Fruit fly (Drosophila melanogaster) whole organism, prepupa: ENCODE data around the gene CG1750.

ENCODE experiments used
- CG4318 ChIP-seq: fragments of 200-800 bp; sonication (Bioruptor generic); optimal IDR thresholded peaks from 3 replicates; lab custom pipeline; 2017; ENCODE audit warnings: missing biosample characterization, mild to moderate bottlenecking, missing genetic modification characterization
- CG6854 ChIP-seq: fragments of 200-800 bp; sonication (Bioruptor generic); optimal IDR thresholded peaks from 2 replicates; lab custom pipeline; 2017; ENCODE audit warnings: missing biosample characterization, mild to moderate bottlenecking, missing genetic modification characterization
- Ets96B ChIP-seq: fragments of 200-800 bp; optimal IDR thresholded peaks from 2 replicates; lab custom pipeline; 2019; ENCODE audit warnings: missing biosample characterization, mild to moderate bottlenecking, missing genetic modification characterization, moderate library complexity
- eg ChIP-seq: fragments of 200-800 bp; sonication (Bioruptor generic); IDR thresholded peaks from 3 replicates; pipeline ENCODE4 v1.3.6; 2022; ENCODE audit warnings: missing biosample characterization, missing genetic modification characterization
- net ChIP-seq: fragments of 200-800 bp; sonication (Bioruptor generic); optimal IDR thresholded peaks from 3 replicates; lab custom pipeline; 2016; ENCODE audit warnings: missing biosample characterization, missing genetic modification characterization
- salr ChIP-seq, 2 experiments: fragments of 200-800 bp; sonication (Bioruptor generic); optimal IDR thresholded peaks; 3 replicates each; lab custom pipeline; 2016 to 2018; ENCODE audit warnings: missing biosample characterization in 2 of 2, missing genetic modification characterization in 2 of 2, mild to moderate bottlenecking in 1 of 2

DNA sequence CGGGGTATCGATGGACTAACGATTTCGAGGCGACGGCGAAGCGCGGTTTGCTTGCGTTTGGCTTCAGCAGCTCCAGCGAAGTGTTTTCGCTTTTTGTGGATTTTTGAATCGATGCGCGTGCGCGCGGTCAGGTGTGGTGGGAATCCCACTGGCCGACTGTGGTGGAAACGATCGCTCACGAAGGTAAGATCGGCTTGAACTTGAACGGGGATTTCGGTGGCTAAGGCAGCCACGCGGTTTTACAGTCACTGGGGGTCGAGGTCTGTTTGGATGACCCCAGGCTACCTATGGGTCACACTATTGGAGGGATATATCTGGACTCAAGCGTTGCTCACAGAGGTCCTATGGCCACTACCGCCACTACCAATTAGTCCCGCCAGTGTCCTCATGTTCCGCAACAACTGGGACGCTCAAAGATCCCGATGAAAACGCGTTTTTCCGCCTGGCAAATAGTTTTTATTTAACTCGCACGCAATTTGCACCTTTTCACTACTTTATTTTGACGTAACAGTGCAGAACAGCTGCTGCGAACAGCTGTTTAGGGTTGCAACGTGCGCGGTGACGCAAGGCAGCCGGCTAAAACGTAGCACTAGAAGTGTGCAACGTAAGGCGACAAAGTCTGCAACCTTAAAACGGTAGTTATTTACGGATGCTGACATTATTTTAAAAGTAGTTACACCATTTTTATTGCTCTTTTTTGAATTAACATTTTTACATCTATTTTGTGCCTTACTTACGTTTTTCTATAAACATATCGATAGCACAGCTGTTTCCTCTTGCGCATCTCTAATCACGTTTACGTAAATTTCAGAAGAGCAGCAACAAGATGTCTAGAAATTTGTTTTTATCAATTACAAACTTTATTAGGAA lies 2.4 kb downstream of the CG1750 start, which contains the start of the genes qless and mRpL32:
- no peak for TF ChIP-seq salr (GFP tag; optimal IDR thresholded peaks at IDR 0.05; lab: Kevin White, UChicago)
- no peak for TF ChIP-seq CG6854 (GFP tag; lab: Kevin White, UChicago)
- TF ChIP-seq net (GFP tag; lab: Kevin White, UChicago): no peak
- no peak for TF ChIP-seq CG4318 (GFP tag; lab: Kevin White, UChicago)
- TF ChIP-seq Ets96B (tag; lab: Kevin White, UChicago): peak; percentile 20
- peak; percentile 85 for TF ChIP-seq eg (GFP tag; lab: Robert Waterston, UW)
